Fruit fly (Drosophila melanogaster) whole organism: ENCODE results near the gene Cul6.

Experiments
- CG8478 ChIP-seq: fragments of >200 bp; optimal IDR thresholded peaks from 2 replicates; lab custom pipeline; 2018; ENCODE audit warnings: inconsistent platforms
- Dll ChIP-seq: fragments of >200 bp; optimal IDR thresholded peaks from 2 replicates; lab custom pipeline; 2017
- EcR ChIP-seq, 2 experiments: fragments of >200 bp; optimal IDR thresholded peaks; 2 replicates each; lab custom pipeline; 2017; ENCODE audit warnings: missing biosample characterization in 2 of 2, missing genetic modification characterization in 2 of 2, missing genetic modification reagents in 2 of 2
- pan ChIP-seq: fragments of >200 bp; optimal IDR thresholded peaks from 2 replicates; lab custom pipeline; 2017
- psq ChIP-seq: fragments of >200 bp; optimal IDR thresholded peaks from 2 replicates; lab custom pipeline; 2017
- usp ChIP-seq: fragments of >200 bp; optimal IDR thresholded peaks from 2 replicates; lab custom pipeline; 2017; ENCODE audit warnings: missing biosample characterization, missing genetic modification characterization, mixed read lengths

The Cul6 gene

dm6 chr3L:13011511-13011910, at the start of gene Cul6:
Cul6 (minus strand) TSS chr3L:13011685.
- TF ChIP-seq Dll (lab: Kevin White, UChicago): no peak
- no peak for TF ChIP-seq EcR (GFP tag; optimal IDR thresholded peaks at IDR 0.05; lab: Kevin White, UChicago)
- TF ChIP-seq usp (GFP tag; lab: Kevin White, UChicago): no peak

- TF ChIP-seq usp (GFP tag; lab: Kevin White, UChicago) (no peak), CG8478 (lab: Kevin White, UChicago) (no peak), pan (no peak), EcR (GFP tag; optimal IDR thresholded peaks at IDR 0.05; lab: Kevin White, UChicago) (no peak), psq (no peak)
These were observed 46.9 kb upstream of the Cul6 start for dm6 chr3L:13058429-13058828.

dm6 chr3L:13050675-13051202, 39.3 kb upstream of the Cul6 start:
- TF ChIP-seq psq (no peak), CG8478 (lab: Kevin White, UChicago) (no peak), usp (GFP tag; lab: Kevin White, UChicago) (no peak), pan (no peak), EcR (GFP tag; optimal IDR thresholded peaks at IDR 0.05; lab: Kevin White, UChicago) (no peak), Dll (lab: Kevin White, UChicago) (no peak)

dm6 chr3L:13049671-13050070, 38.2 kb upstream of the Cul6 start:
- no peak for TF ChIP-seq Dll (lab: Kevin White, UChicago)
- TF ChIP-seq usp (GFP tag; lab: Kevin White, UChicago): no peak
- TF ChIP-seq CG8478 (lab: Kevin White, UChicago): no peak
- TF ChIP-seq psq: no peak
- no peak for TF ChIP-seq EcR (GFP tag; optimal IDR thresholded peaks at IDR 0.05; lab: Kevin White, UChicago)
- no peak for TF ChIP-seq pan

dm6 chr3L:13046758-13047157, 35.3 kb upstream of the Cul6 start, which contains the start of gene CG11279:
CG11279 (plus strand) TSS chr3L:13046977.
- no peak for TF ChIP-seq EcR (GFP tag; optimal IDR thresholded peaks at IDR 0.05; lab: Kevin White, UChicago)
- no peak for TF ChIP-seq Dll (lab: Kevin White, UChicago)
- TF ChIP-seq psq: no peak
- no peak for TF ChIP-seq CG8478 (lab: Kevin White, UChicago)
- TF ChIP-seq usp (GFP tag; lab: Kevin White, UChicago): no peak
- TF ChIP-seq pan: no peak

dm6 chr3L:13044335-13044814, 32.9 kb upstream of the Cul6 start, which contains the start of gene Syx13:
Syx13 (plus strand) TSS chr3L:13044434.
- TF ChIP-seq CG8478 (lab: Kevin White, UChicago): no peak
- TF ChIP-seq psq: no peak
- no peak for TF ChIP-seq EcR (GFP tag; optimal IDR thresholded peaks at IDR 0.05; lab: Kevin White, UChicago)
- no peak for TF ChIP-seq usp (GFP tag; lab: Kevin White, UChicago)
- TF ChIP-seq pan: no peak
- TF ChIP-seq Dll (lab: Kevin White, UChicago): no peak

dm6 chr3L:13041292-13042067, 30.0 kb upstream of the Cul6 start, which contains the start of gene RpS4:
RpS4 (plus strand) TSS chr3L:13041756.
- TF ChIP-seq CG8478 (lab: Kevin White, UChicago): no peak
- TF ChIP-seq Dll (lab: Kevin White, UChicago): no peak

dm6 chr3L:13040849-13041248, 29.4 kb upstream of the Cul6 start:
- TF ChIP-seq CG8478 (lab: Kevin White, UChicago) (no peak), usp (GFP tag; lab: Kevin White, UChicago) (no peak), Dll (lab: Kevin White, UChicago) (no peak), psq (no peak), pan (no peak), EcR (GFP tag; optimal IDR thresholded peaks at IDR 0.05; lab: Kevin White, UChicago) (no peak)

dm6 chr3L:13036706-13037457, 25.4 kb upstream of the Cul6 start, which contains the start of gene Srrm1:
Srrm1 (plus strand) TSS chr3L:13036821.
- TF ChIP-seq Dll (lab: Kevin White, UChicago) (no peak), usp (GFP tag; lab: Kevin White, UChicago) (no peak), EcR (GFP tag; optimal IDR thresholded peaks at IDR 0.05; lab: Kevin White, UChicago) (no peak), pan (no peak), CG8478 (lab: Kevin White, UChicago) (no peak), psq (no peak)

- TF ChIP-seq CG8478 (lab: Kevin White, UChicago): no peak
- TF ChIP-seq EcR (GFP tag; optimal IDR thresholded peaks at IDR 0.05; lab: Kevin White, UChicago): no peak
- TF ChIP-seq usp (GFP tag; lab: Kevin White, UChicago): no peak
- no peak for TF ChIP-seq Dll (lab: Kevin White, UChicago)
- TF ChIP-seq pan: no peak
- no peak for TF ChIP-seq psq
These were observed 21.9 kb upstream of the Cul6 start for dm6 chr3L:13033361-13033760.

- TF ChIP-seq Dll (lab: Kevin White, UChicago) (no peak), EcR (GFP tag; optimal IDR thresholded peaks at IDR 0.05; lab: Kevin White, UChicago) (no peak), usp (GFP tag; lab: Kevin White, UChicago) (no peak), pan (no peak), psq (no peak), CG8478 (lab: Kevin White, UChicago) (no peak)
These were observed 21.4 kb upstream of the Cul6 start for dm6 chr3L:13032915-13033282.
